Fruit fly (Drosophila melanogaster) whole organism, pupa: ENCODE results near the gene Gs1.

Source experiments
- CG10348 ChIP-seq: fragments of 200-800 bp; sonication (Bioruptor generic); IDR thresholded peaks from 2 replicates; pipeline ENCODE4 v1.3.6; 2022; ENCODE audit warnings: missing biosample characterization, missing genetic modification characterization
- CG9948 ChIP-seq: fragments of 200-800 bp; sonication (Bioruptor generic); optimal IDR thresholded peaks from 2 replicates; lab custom pipeline; 2018; ENCODE audit warnings: missing biosample characterization, mild to moderate bottlenecking, missing genetic modification characterization, moderate library complexity
- D1 ChIP-seq: fragments of 200-800 bp; sonication (Bioruptor generic); optimal IDR thresholded peaks from 2 replicates; lab custom pipeline; 2018; ENCODE audit warnings: missing biosample characterization, mild to moderate bottlenecking, missing genetic modification characterization, moderate library complexity
- EcR ChIP-seq: fragments of 200-800 bp; sonication (Bioruptor generic); optimal IDR thresholded peaks from 3 replicates; lab custom pipeline; 2019; ENCODE audit warnings: missing biosample characterization, missing genetic modification characterization, mild to moderate bottlenecking, moderate library complexity, missing genetic modification reagents
- Ets98B ChIP-seq: fragments of 200-800 bp; sonication (Bioruptor generic); IDR thresholded peaks from 2 replicates; pipeline ENCODE4 v1.3.6; 2022; ENCODE audit warnings: missing biosample characterization, missing genetic modification characterization
- Pif1A ChIP-seq: fragments of 200-800 bp; sonication (Bioruptor generic); optimal IDR thresholded peaks from 3 replicates; lab custom pipeline; 2016; ENCODE audit warnings: missing biosample characterization, missing genetic modification characterization
- Pif1B ChIP-seq: fragments of 200-800 bp; sonication (Bioruptor generic); optimal IDR thresholded peaks from 3 replicates; lab custom pipeline; 2016; ENCODE audit warnings: missing biosample characterization, missing genetic modification characterization

dm6 chr2L:175727-176126 lies 43.9 kb downstream of the Gs1 start:
- no peak for TF ChIP-seq Pif1A (GFP tag; lab: Kevin White, UChicago)
- no peak for TF ChIP-seq D1 (tag; lab: Kevin White, UChicago)
- TF ChIP-seq Pif1B (GFP tag; lab: Kevin White, UChicago): no peak
- TF ChIP-seq EcR (GFP tag; lab: Kevin White, UChicago): no peak
- no peak for TF ChIP-seq CG9948 (tag; lab: Kevin White, UChicago)
- TF ChIP-seq CG10348: no peak
- no peak for TF ChIP-seq Ets98B
